Worm (Caenorhabditis elegans) whole organism, L1 larva: Measurements from ENCODE around the gene F46B3.9.

Experiments
- mep-1 ChIP-seq: fragments of 150-350 bp; optimal IDR thresholded peaks from 2 replicates; lab custom pipeline; 2014; ENCODE audit warnings: missing biosample characterization, missing genetic modification characterization
- nhr-77 ChIP-seq: fragments of 150-350 bp; optimal IDR thresholded peaks from 2 replicates; lab custom pipeline; 2014; ENCODE audit warnings: missing biosample characterization, missing genetic modification characterization
- skn-1 ChIP-seq: fragments of 150-350 bp; optimal IDR thresholded peaks from 2 replicates; lab custom pipeline; 2014; ENCODE audit warnings: missing biosample characterization, missing genetic modification characterization
- sptf-1 ChIP-seq: fragments of 150-350 bp; optimal IDR thresholded peaks from 2 replicates; lab custom pipeline; 2014; ENCODE audit warnings: missing biosample characterization, missing genetic modification characterization

DNA sequence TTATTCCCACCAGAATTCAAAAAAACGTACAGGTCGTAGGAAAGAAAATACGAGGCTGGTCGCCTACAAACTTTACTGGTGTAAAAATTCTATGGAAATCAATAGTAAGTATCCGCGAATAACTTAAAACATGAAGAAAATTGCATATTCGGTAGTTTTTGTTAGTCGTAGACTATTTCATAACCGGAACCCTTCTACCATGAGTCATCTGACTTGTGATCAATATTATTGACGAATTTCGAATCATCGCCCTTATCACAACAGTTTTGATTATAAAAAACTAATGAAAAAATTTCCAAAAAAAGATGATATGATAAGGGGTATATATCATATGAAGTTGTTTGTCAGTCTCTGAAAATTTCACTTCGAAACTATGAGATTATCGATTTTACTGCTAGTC, 34.1 kb upstream of the F46B3.9 start, which contains the start of gene W01F3.2:
- TF ChIP-seq mep-1 (tag; lab: Kevin White, UChicago) (no peak), nhr-77 (no peak), sptf-1 (tag; lab: Kevin White, UChicago) (no peak), skn-1 (tag; lab: Kevin White, UChicago) (no peak)
